Fruit fly (Drosophila melanogaster) whole organism, wandering third instar larva: Measurements from ENCODE around the gene Atac3.

Experiments used
- Abd-B ChIP-seq: fragments of >200 bp; optimal IDR thresholded peaks from 2 replicates; lab custom pipeline; 2017; ENCODE audit warnings: missing biosample characterization, missing genetic modification characterization
- GATAd ChIP-seq: sonication (Bioruptor generic); optimal IDR thresholded peaks from 2 replicates; lab custom pipeline; 2016; ENCODE audit warnings: missing biosample characterization, missing genetic modification characterization
- Hnf4 ChIP-seq: fragments of 200-800 bp; sonication (Bioruptor generic); optimal IDR thresholded peaks from 2 replicates; lab custom pipeline; 2016; ENCODE audit warnings: missing biosample characterization, mild to moderate bottlenecking, missing genetic modification characterization
- OdsH ChIP-seq: fragments of 200-800 bp; sonication (Bioruptor generic); optimal IDR thresholded peaks from 2 replicates; lab custom pipeline; 2016; ENCODE audit warnings: missing biosample characterization, mild to moderate bottlenecking, missing genetic modification characterization
- ey ChIP-seq: fragments of 200-800 bp; sonication (Bioruptor generic); optimal IDR thresholded peaks from 2 replicates; lab custom pipeline; 2016; ENCODE audit warnings: missing biosample characterization, missing genetic modification characterization
- fru ChIP-seq: fragments of 200-800 bp; sonication (Bioruptor generic); optimal IDR thresholded peaks from 3 replicates; lab custom pipeline; 2016; ENCODE audit warnings: missing biosample characterization, mild to moderate bottlenecking, missing genetic modification characterization
- pan ChIP-seq: fragments of >200 bp; optimal IDR thresholded peaks from 2 replicates; lab custom pipeline; 2017
- tai ChIP-seq: sonication (Bioruptor generic); optimal IDR thresholded peaks from 2 replicates; lab custom pipeline; 2016; ENCODE audit warnings: missing biosample characterization, missing genetic modification characterization
- usp ChIP-seq: fragments of >200 bp; optimal IDR thresholded peaks from 2 replicates; lab custom pipeline; 2017; ENCODE audit warnings: missing biosample characterization, missing genetic modification characterization

- TF ChIP-seq OdsH (GFP tag; lab: Kevin White, UChicago), result no peak
- no peak for TF ChIP-seq Abd-B
- no peak for TF ChIP-seq tai (GFP tag; lab: Kevin White, UChicago)
- no peak for TF ChIP-seq Hnf4 (GFP tag; lab: Kevin White, UChicago)
- no peak for TF ChIP-seq ey (GFP tag; lab: Kevin White, UChicago)
- no peak for TF ChIP-seq fru (GFP tag; lab: Kevin White, UChicago)
- no peak for TF ChIP-seq GATAd
- TF ChIP-seq usp (GFP tag; lab: Kevin White, UChicago), result no peak
- no peak for TF ChIP-seq pan (lab: Kevin White, UChicago)
Measured at dm6 chr3L:331842-332802, 4.3 kb upstream of the Atac3 start, which contains the start of gene mthl9.
